Fruit fly (Drosophila melanogaster) whole organism, wandering third instar larva: ENCODE measurements around the gene aay.

ENCODE experiments used
- Abd-B ChIP-seq: fragments of >200 bp; optimal IDR thresholded peaks from 2 replicates; lab custom pipeline; 2017; ENCODE audit warnings: missing biosample characterization, missing genetic modification characterization
- CG9705 ChIP-seq: fragments of 200-800 bp; sonication (Bioruptor generic); optimal IDR thresholded peaks from 2 replicates; lab custom pipeline; 2018; ENCODE audit warnings: missing biosample characterization, mild to moderate bottlenecking, missing genetic modification characterization
- CrebA ChIP-seq: fragments of 200-800 bp; sonication (Bioruptor generic); optimal IDR thresholded peaks from 2 replicates; lab custom pipeline; 2016; ENCODE audit warnings: missing biosample characterization, mild to moderate bottlenecking, missing genetic modification characterization, borderline replicate concordance
- Dfd ChIP-seq: fragments of >200 bp; optimal IDR thresholded peaks from 2 replicates; lab custom pipeline; 2017; ENCODE audit warnings: missing biosample characterization, missing genetic modification characterization
- Dif ChIP-seq: fragments of 200-275, 200-300 bp; sonication (Bioruptor generic); optimal IDR thresholded peaks from 2 replicates; lab custom pipeline; 2018; ENCODE audit warnings: missing biosample characterization, missing genetic modification characterization; ENCODE audit not compliant: partially characterized antibody
- GATAd ChIP-seq: sonication (Bioruptor generic); optimal IDR thresholded peaks from 2 replicates; lab custom pipeline; 2016; ENCODE audit warnings: missing biosample characterization, missing genetic modification characterization
- HLH106 ChIP-seq: fragments of 200-800 bp; optimal IDR thresholded peaks from 3 replicates; lab custom pipeline; 2019; ENCODE audit warnings: missing biosample characterization, mild to moderate bottlenecking, missing genetic modification characterization, moderate library complexity
- Hnf4 ChIP-seq: fragments of 200-800 bp; sonication (Bioruptor generic); optimal IDR thresholded peaks from 2 replicates; lab custom pipeline; 2016; ENCODE audit warnings: missing biosample characterization, mild to moderate bottlenecking, missing genetic modification characterization
- Hr83 ChIP-seq: fragments of 200-300 bp; sonication (Bioruptor generic); optimal IDR thresholded peaks from 2 replicates; lab custom pipeline; 2016; ENCODE audit warnings: missing biosample characterization, mild to moderate bottlenecking, missing genetic modification characterization, moderate library complexity; ENCODE audit not compliant: poor library complexity, severe bottlenecking
- Jra ChIP-seq: sonication (Bioruptor generic); optimal IDR thresholded peaks from 2 replicates; lab custom pipeline; 2016; ENCODE audit warnings: missing biosample characterization, missing genetic modification characterization
- Mio ChIP-seq: sonication (Bioruptor generic); optimal IDR thresholded peaks from 2 replicates; lab custom pipeline; 2016; ENCODE audit warnings: missing biosample characterization, missing genetic modification characterization
- Myc ChIP-seq: fragments of >200 bp; optimal IDR thresholded peaks from 2 replicates; lab custom pipeline; 2017
- N ChIP-seq: fragments of >200 bp; optimal IDR thresholded peaks from 2 replicates; lab custom pipeline; 2018; ENCODE audit warnings: missing biosample characterization, missing external identifiers, missing genetic modification characterization
- OdsH ChIP-seq: fragments of 200-800 bp; sonication (Bioruptor generic); optimal IDR thresholded peaks from 2 replicates; lab custom pipeline; 2016; ENCODE audit warnings: missing biosample characterization, mild to moderate bottlenecking, missing genetic modification characterization
- Rel ChIP-seq, 2 experiments: fragments of 200-800 bp; sonication (Bioruptor generic) in 1 of 2; optimal IDR thresholded peaks; 2 replicates in 1 of 2; 3 replicates in 1 of 2; lab custom pipeline; 2016 to 2019; ENCODE audit warnings: mild to moderate bottlenecking in 2 of 2, missing biosample characterization in 2 of 2, missing genetic modification characterization in 2 of 2, moderate library complexity in 1 of 2
- Sp1 ChIP-seq: fragments of 200-800 bp; sonication (Bioruptor generic); optimal IDR thresholded peaks from 3 replicates; lab custom pipeline; 2019; ENCODE audit warnings: missing biosample characterization, mild to moderate bottlenecking, missing genetic modification characterization, moderate library complexity
- br ChIP-seq: fragments of 200-800 bp; sonication (Bioruptor generic); optimal IDR thresholded peaks from 2 replicates; lab custom pipeline; 2016; ENCODE audit warnings: missing biosample characterization, missing genetic modification characterization
- brk ChIP-seq: fragments of 200-800 bp; sonication (Bioruptor generic); optimal IDR thresholded peaks from 2 replicates; lab custom pipeline; 2016; ENCODE audit warnings: missing biosample characterization, mild to moderate bottlenecking, missing genetic modification characterization
- dl ChIP-seq, 2 experiments: fragments of 175-275, 200-275 bp in 1 of 2; fragments of 200-275 bp in 1 of 2; sonication (Bioruptor generic); optimal IDR thresholded peaks; lab custom pipeline; 2018; ENCODE audit warnings: mild to moderate bottlenecking in 2 of 2, missing biosample characterization in 2 of 2, missing genetic modification characterization in 2 of 2, moderate library complexity in 2 of 2; ENCODE audit not compliant: partially characterized antibody in 2 of 2, insufficient read depth in 1 of 2
- dmrt93B ChIP-seq: fragments of 200-800 bp; sonication (Bioruptor generic); optimal IDR thresholded peaks from 2 replicates; lab custom pipeline; 2018; ENCODE audit warnings: missing biosample characterization, mild to moderate bottlenecking, missing genetic modification characterization
- dsf ChIP-seq: sonication (Bioruptor generic); optimal IDR thresholded peaks from 2 replicates; lab custom pipeline; 2016; ENCODE audit warnings: missing biosample characterization, missing genetic modification characterization, borderline replicate concordance
- ey ChIP-seq: fragments of 200-800 bp; sonication (Bioruptor generic); optimal IDR thresholded peaks from 2 replicates; lab custom pipeline; 2016; ENCODE audit warnings: missing biosample characterization, missing genetic modification characterization
- foxo ChIP-seq, 2 experiments: fragments of 200-800 bp; sonication (Bioruptor generic); optimal IDR thresholded peaks; 2 replicates in 1 of 2; 3 replicates in 1 of 2; lab custom pipeline; 2016 to 2017; ENCODE audit warnings: missing biosample characterization in 2 of 2, missing genetic modification characterization in 2 of 2
- fru ChIP-seq: fragments of 200-800 bp; sonication (Bioruptor generic); optimal IDR thresholded peaks from 3 replicates; lab custom pipeline; 2016; ENCODE audit warnings: missing biosample characterization, mild to moderate bottlenecking, missing genetic modification characterization
- h ChIP-seq: fragments of 200-800 bp; sonication (Bioruptor generic); optimal IDR thresholded peaks from 3 replicates; lab custom pipeline; 2016; ENCODE audit warnings: missing biosample characterization, mild to moderate bottlenecking, missing genetic modification characterization
- jim ChIP-seq: fragments of 175-275, 200-325 bp; sonication (Bioruptor generic); optimal IDR thresholded peaks from 2 replicates; lab custom pipeline; 2016; ENCODE audit warnings: missing biosample characterization, mild to moderate bottlenecking, missing genetic modification characterization
- pan ChIP-seq: fragments of >200 bp; optimal IDR thresholded peaks from 2 replicates; lab custom pipeline; 2017
- psq ChIP-seq: fragments of 200-800 bp; sonication (Bioruptor generic); optimal IDR thresholded peaks from 3 replicates; lab custom pipeline; 2017; ENCODE audit warnings: missing biosample characterization, mild to moderate bottlenecking, missing genetic modification characterization, moderate library complexity
- rgr ChIP-seq: fragments of 200-800 bp; sonication (Bioruptor generic); optimal IDR thresholded peaks from 3 replicates; lab custom pipeline; 2016; ENCODE audit warnings: missing biosample characterization, mild to moderate bottlenecking, missing genetic modification characterization
- sage ChIP-seq: fragments of 200-800 bp; sonication (Bioruptor generic); optimal IDR thresholded peaks from 2 replicates; lab custom pipeline; 2016; ENCODE audit warnings: missing biosample characterization, mild to moderate bottlenecking, missing genetic modification characterization
- sv ChIP-seq: fragments of 200-800 bp; sonication (Bioruptor generic); optimal IDR thresholded peaks from 3 replicates; lab custom pipeline; 2016; ENCODE audit warnings: missing biosample characterization, missing genetic modification characterization
- usp ChIP-seq: fragments of >200 bp; optimal IDR thresholded peaks from 2 replicates; lab custom pipeline; 2017; ENCODE audit warnings: missing biosample characterization, missing genetic modification characterization
- woc ChIP-seq: sonication (Bioruptor generic); optimal IDR thresholded peaks from 2 replicates; lab custom pipeline; 2016; ENCODE audit warnings: missing biosample characterization, mild to moderate bottlenecking, missing genetic modification characterization

Gene aay

DNA sequence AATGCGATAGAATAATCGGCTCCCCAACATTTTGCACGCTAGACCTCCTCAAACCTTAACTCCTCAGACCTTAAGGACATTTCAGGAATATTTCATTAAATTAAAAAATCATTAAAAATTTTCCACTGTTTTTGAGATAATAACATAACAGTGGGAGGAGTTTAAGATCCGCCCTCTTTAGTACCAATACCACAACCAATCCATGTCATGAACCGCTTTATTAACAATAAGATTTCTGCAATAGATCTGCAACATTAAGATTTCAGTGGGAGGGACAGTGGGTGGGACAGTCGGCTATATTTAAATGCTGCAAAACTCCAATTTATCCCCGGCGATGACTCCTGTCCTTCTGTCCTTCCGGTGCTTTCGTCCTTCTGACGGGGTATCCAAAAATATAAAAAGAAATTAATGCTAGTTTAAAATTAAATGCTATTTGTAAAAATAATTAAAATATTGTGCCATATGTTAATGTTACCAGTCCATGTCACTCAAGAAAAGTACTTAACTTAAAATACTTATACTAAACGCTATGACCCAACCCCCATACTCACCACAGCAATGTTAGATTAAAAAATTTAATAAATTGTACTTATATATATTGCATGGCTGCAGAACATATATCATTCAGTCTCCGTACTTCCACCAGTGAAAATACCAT is 19.7 kb downstream of the aay start, which contains the start of gene Srg3:
Gene Srg3 (plus strand): TSS at position 608 of the 658 bp plus-strand sequence.
- no peak for TF ChIP-seq fru (GFP tag; lab: Kevin White, UChicago)

DNA sequence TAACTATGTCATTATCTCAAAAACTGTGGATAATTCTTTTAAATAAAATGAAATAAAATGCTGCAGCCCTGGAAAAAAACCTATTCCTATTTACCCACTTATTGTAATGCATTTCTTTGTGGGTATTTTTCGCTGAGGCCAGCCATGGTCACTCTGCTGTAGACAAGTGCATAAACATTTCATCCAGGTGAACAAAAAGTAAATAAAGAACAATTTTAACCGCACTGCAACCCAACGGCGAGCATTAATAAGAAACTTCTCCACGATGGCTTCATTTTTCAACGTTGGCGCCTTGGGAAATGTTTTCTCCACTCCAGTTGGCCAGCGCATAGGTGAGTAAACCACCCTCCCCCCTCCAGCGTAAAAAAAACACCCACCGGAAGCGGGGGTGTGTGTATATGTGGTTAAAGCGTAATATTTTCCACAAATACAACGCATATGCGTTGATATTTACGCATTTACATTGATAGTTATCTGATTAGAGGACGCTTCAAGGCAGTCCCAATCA is 23.7 kb downstream of the aay start, which contains the start of gene CG3529:
Gene CG3529 (plus strand): TSS at position 134 of the 508 bp plus-strand sequence.
- TF ChIP-seq rgr (GFP tag; lab: Kevin White, UChicago) (peak; percentile 36), sage (GFP tag; lab: Kevin White, UChicago) (peak; percentile 28), fru (GFP tag; lab: Kevin White, UChicago) (peak; percentile 32), psq (GFP tag; lab: Kevin White, UChicago) (no peak), CrebA (GFP tag; lab: Kevin White, UChicago) (no peak), Dif (GFP tag; lab: Kevin White, UChicago) (no peak), Abd-B (GFP tag; lab: Kevin White, UChicago) (no peak), ey (peak; percentile 9), dmrt93B (GFP tag; lab: Kevin White, UChicago) (no peak), woc (no peak), HLH106 (tag; lab: Kevin White, UChicago) (peak; percentile 56), brk (GFP tag; lab: Kevin White, UChicago) (peak; percentile 41), OdsH (GFP tag; lab: Kevin White, UChicago) (no peak), Rel (GFP tag; optimal IDR thresholded peaks at IDR 0.05; lab: Kevin White, UChicago) (no peak), Rel (tag; optimal IDR thresholded peaks at IDR 0.05; lab: Kevin White, UChicago) (peak; percentile 61), Hnf4 (GFP tag; lab: Kevin White, UChicago) (peak; percentile 26), dl (GFP tag; optimal IDR thresholded peaks at IDR 0.05; lab: Kevin White, UChicago; ENCODE audit: insufficient read depth in 1 of 2, partially characterized antibody in 2 of 2) (no peak), foxo (GFP tag; optimal IDR thresholded peaks at IDR 0.05; lab: Kevin White, UChicago) (peak in 1 of 2 experiments; percentile 38), Sp1 (GFP tag; lab: Kevin White, UChicago) (peak; percentile 53), Mio (GFP tag; lab: Kevin White, UChicago) (no peak), jim (GFP tag; lab: Kevin White, UChicago) (peak; percentile 63), Jra (GFP tag; lab: Kevin White, UChicago) (no peak), GATAd (GFP tag; lab: Kevin White, UChicago) (no peak), CG9705 (GFP tag; lab: Kevin White, UChicago) (peak; percentile 12)

DNA sequence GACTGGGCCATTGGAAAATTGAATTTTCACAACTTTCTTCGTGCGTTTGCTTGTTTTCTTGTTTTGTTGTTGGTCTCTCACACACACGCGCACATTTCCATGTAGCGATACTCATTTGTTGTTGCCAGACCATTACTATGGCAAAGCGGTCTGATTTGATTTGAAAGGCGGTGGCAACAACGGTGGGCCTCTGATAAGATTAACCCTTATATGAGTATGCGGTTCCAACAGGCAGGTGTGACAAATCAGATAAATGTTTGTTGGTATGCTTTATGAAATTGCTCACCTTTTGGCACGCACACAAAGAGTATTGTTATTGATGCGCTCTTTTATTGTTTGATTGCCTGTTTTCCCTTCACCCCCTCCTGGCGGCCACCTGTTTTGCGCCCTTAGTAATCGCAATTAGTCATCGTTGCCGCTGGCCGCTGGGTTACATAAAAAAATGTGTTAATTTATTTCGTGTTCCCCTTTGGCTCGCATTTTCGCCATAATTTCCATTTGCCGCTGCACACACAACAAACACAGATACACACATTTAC is 24.3 kb downstream of the aay start:
- TF ChIP-seq foxo (GFP tag; optimal IDR thresholded peaks at IDR 0.05; lab: Kevin White, UChicago) (peak; percentile 12 to 61), GATAd (GFP tag; lab: Kevin White, UChicago) (no peak), Mio (GFP tag; lab: Kevin White, UChicago) (no peak), Hnf4 (GFP tag; lab: Kevin White, UChicago) (peak; percentile 16), jim (GFP tag; lab: Kevin White, UChicago) (no peak), usp (no peak), pan (lab: Kevin White, UChicago) (no peak), OdsH (GFP tag; lab: Kevin White, UChicago) (no peak), fru (GFP tag; lab: Kevin White, UChicago) (peak; percentile 49), h (GFP tag; lab: Kevin White, UChicago) (peak; percentile 45), sv (GFP tag; lab: Kevin White, UChicago) (no peak), ey (peak; percentile 26), Dfd (GFP tag; lab: Kevin White, UChicago) (no peak), Dif (GFP tag; lab: Kevin White, UChicago) (no peak), Hr83 (GFP tag; lab: Kevin White, UChicago) (no peak), dsf (GFP tag; lab: Kevin White, UChicago) (no peak), woc (no peak), Myc (lab: Kevin White, UChicago) (no peak), Jra (GFP tag; lab: Kevin White, UChicago) (no peak), br (peak; percentile 25), dl (GFP tag; optimal IDR thresholded peaks at IDR 0.05; lab: Kevin White, UChicago; ENCODE audit: insufficient read depth in 1 of 2, partially characterized antibody in 2 of 2) (no peak), psq (GFP tag; lab: Kevin White, UChicago) (peak; percentile 62), N (no peak)
